Worm (Caenorhabditis elegans): ENCODE measurements around the gene pqn-94.

- TF ChIP-seq die-1 (tag; optimal IDR thresholded peaks at IDR 0.05) (no peak), nhr-80 (tag; optimal IDR thresholded peaks at IDR 0.05) (no peak), attf-3 (GFP tag; conservative IDR thresholded peaks at IDR 0.05) (no peak), K12H6.12 (tag; optimal IDR thresholded peaks at IDR 0.05) (no peak), Y53G8AR.9 (GFP tag; conservative IDR thresholded peaks at IDR 0.05) (no peak), nfya-1 (tag; optimal IDR thresholded peaks at IDR 0.05; ENCODE audit: borderline replicate concordance, insufficient read depth) (no peak), egl-44 (GFP tag; IDR thresholded peaks at IDR 0.05) (no peak), lin-54 (GFP tag; optimal IDR thresholded peaks at IDR 0.05) (no peak), fkh-3 (tag; optimal IDR thresholded peaks at IDR 0.05) (no peak), F57C9.4 (tag; optimal IDR thresholded peaks at IDR 0.05) (no peak), ama-1 (optimal IDR thresholded peaks at IDR 0.05) (no peak), ama-1 (GFP tag; optimal IDR thresholded peaks at IDR 0.05) (no peak), attf-5 (GFP tag; optimal IDR thresholded peaks at IDR 0.05) (no peak), nfya-2 (GFP tag; IDR thresholded peaks at IDR 0.05) (no peak)
Measured at ce11 chrV:20305803-20306202, 26.1 kb upstream of the pqn-94 start, which contains the start of gene ZC15.1.

All from whole organism, young adult.